Worm (Caenorhabditis elegans) whole organism, L1 larva: ENCODE measurements around the gene Y57G11C.36.
A peak's percentile ranks its signal among the peaks of the same experiment; 100 is the strongest.

Source experiments
- C04F5.9 ChIP-seq: sonication (generic microtip); optimal IDR thresholded peaks from 2 replicates; lab custom pipeline; 2016; ENCODE audit warnings: missing genetic modification characterization, missing compliant biosample characterization
- C16A3.4 ChIP-seq: fragments of 150-350 bp; optimal IDR thresholded peaks from 2 replicates; lab custom pipeline; 2014; ENCODE audit warnings: missing biosample characterization, missing genetic modification characterization
- F16B12.6 ChIP-seq: fragments of 150-350 bp; optimal IDR thresholded peaks from 2 replicates; lab custom pipeline; 2014; ENCODE audit warnings: missing biosample characterization, missing genetic modification characterization
- Y116A8C.19 ChIP-seq: sonication (generic microtip); optimal IDR thresholded peaks from 2 replicates; lab custom pipeline; 2016; ENCODE audit warnings: missing compliant biosample characterization, missing genetic modification characterization, borderline replicate concordance
- aha-1 ChIP-seq: fragments of 150-350 bp; optimal IDR thresholded peaks from 2 replicates; lab custom pipeline; 2014; ENCODE audit warnings: missing biosample characterization, missing genetic modification characterization
- blmp-1 ChIP-seq: fragments of 150-350 bp; optimal IDR thresholded peaks from 2 replicates; lab custom pipeline; 2014; ENCODE audit warnings: missing biosample characterization, missing genetic modification characterization
- ceh-8 ChIP-seq: fragments of 200-800 bp; sonication (Bioruptor generic); optimal IDR thresholded peaks from 2 replicates; lab custom pipeline; 2018; ENCODE audit warnings: mild to moderate bottlenecking, missing genetic modification characterization, moderate library complexity, missing compliant biosample characterization
- ceh-88 ChIP-seq: fragments of 200-800 bp; sonication (Bioruptor generic); IDR thresholded peaks from 2 replicates; pipeline ENCODE4 v1.3.6; 2022; ENCODE audit warnings: missing genetic modification characterization, missing compliant biosample characterization
- ceh-90 ChIP-seq: sonication (generic microtip); optimal IDR thresholded peaks from 2 replicates; lab custom pipeline; 2016; ENCODE audit warnings: missing genetic modification characterization, missing compliant biosample characterization
- ces-1 ChIP-seq: fragments of 150-350 bp; optimal IDR thresholded peaks from 2 replicates; lab custom pipeline; 2014; ENCODE audit warnings: missing biosample characterization, missing genetic modification reagents, missing genetic modification characterization
- dsc-1 ChIP-seq: sonication (generic microtip); optimal IDR thresholded peaks from 2 replicates; lab custom pipeline; 2016; ENCODE audit warnings: mild to moderate bottlenecking, missing genetic modification characterization, missing compliant biosample characterization
- efl-1 ChIP-seq, 4 experiments: fragments of 150-350 bp; optimal IDR thresholded peaks in 3 of 4; peaks in 1 of 4; 1 replicate in 1 of 4; 2 replicates in 3 of 4; lab custom pipeline; 2014; ENCODE audit warnings: missing biosample characterization in 2 of 4, missing genetic modification characterization in 2 of 4, missing genetic modification reagents in 2 of 4
- efl-3 ChIP-seq: fragments of 200-800 bp; sonication (Bioruptor generic); optimal IDR thresholded peaks from 2 replicates; lab custom pipeline; 2018; ENCODE audit warnings: mild to moderate bottlenecking, missing genetic modification characterization, missing compliant biosample characterization
- egl-27 ChIP-seq, 2 experiments: fragments of 150-350 bp in 1 of 2; sonication (generic microtip); optimal IDR thresholded peaks; 3 replicates each; lab custom pipeline; 2017 to 2018; ENCODE audit warnings: missing biosample characterization in 2 of 2, missing genetic modification characterization in 2 of 2, missing genetic modification reagents in 2 of 2
- ets-5 ChIP-seq: fragments of 200-800 bp; sonication (Bioruptor generic); IDR thresholded peaks from 2 replicates; pipeline ENCODE4 v1.3.6; 2022; ENCODE audit warnings: missing genetic modification characterization, missing compliant biosample characterization
- fkh-10 ChIP-seq: sonication (generic microtip); optimal IDR thresholded peaks from 2 replicates; lab custom pipeline; 2017; ENCODE audit warnings: missing biosample characterization, missing genetic modification reagents, missing genetic modification characterization
- fos-1 ChIP-seq: fragments of 150-350 bp; optimal IDR thresholded peaks from 2 replicates; lab custom pipeline; 2014; ENCODE audit warnings: missing biosample characterization, missing genetic modification characterization
- grh-1 ChIP-seq: fragments of 200-800 bp; sonication (Bioruptor generic); IDR thresholded peaks from 2 replicates; pipeline ENCODE4 v1.3.6; 2022; ENCODE audit warnings: missing genetic modification reagents, missing genetic modification characterization, missing compliant biosample characterization
- hlh-17 ChIP-seq: fragments of 200-800 bp; sonication (Bioruptor generic); optimal IDR thresholded peaks from 2 replicates; lab custom pipeline; 2018; ENCODE audit warnings: missing genetic modification characterization, mild to moderate bottlenecking, missing compliant biosample characterization, moderate library complexity, borderline replicate concordance
- hlh-4 ChIP-seq: sonication (generic microtip); optimal IDR thresholded peaks from 2 replicates; lab custom pipeline; 2016; ENCODE audit warnings: mild to moderate bottlenecking, missing genetic modification characterization, missing compliant biosample characterization
- hpl-2 ChIP-seq: fragments of 150-350 bp; optimal IDR thresholded peaks from 2 replicates; lab custom pipeline; 2014; ENCODE audit warnings: missing biosample characterization, missing genetic modification reagents, missing genetic modification characterization
- irx-1 ChIP-seq: sonication (generic microtip); optimal IDR thresholded peaks from 2 replicates; lab custom pipeline; 2016; ENCODE audit warnings: missing genetic modification characterization, missing compliant biosample characterization
- isw-1 ChIP-seq: fragments of 200-800 bp; sonication (Bioruptor generic); IDR thresholded peaks from 2 replicates; pipeline ENCODE4 v1.3.6; 2022; ENCODE audit warnings: missing genetic modification characterization, missing compliant biosample characterization
- lin-13 ChIP-seq: fragments of 150-350 bp; optimal IDR thresholded peaks from 2 replicates; lab custom pipeline; 2014; ENCODE audit warnings: missing biosample characterization, missing genetic modification reagents, missing genetic modification characterization
- lin-14 ChIP-seq: fragments of 200-800 bp; sonication (Bioruptor generic); optimal IDR thresholded peaks from 2 replicates; lab custom pipeline; 2018; ENCODE audit warnings: mild to moderate bottlenecking, missing genetic modification characterization, moderate library complexity, missing compliant biosample characterization
- lin-39 ChIP-seq: fragments of 150-350 bp; optimal IDR thresholded peaks from 2 replicates; lab custom pipeline; 2014; ENCODE audit warnings: missing biosample characterization, missing genetic modification reagents, missing genetic modification characterization
- lir-3 ChIP-seq: sonication (generic microtip); optimal IDR thresholded peaks from 2 replicates; lab custom pipeline; 2016; ENCODE audit warnings: mild to moderate bottlenecking, missing genetic modification characterization, moderate library complexity, missing compliant biosample characterization; ENCODE audit not compliant: poor library complexity
- lsy-2 ChIP-seq, 2 experiments: fragments of 150-350 bp; optimal IDR thresholded peaks; 2 replicates each; lab custom pipeline; 2014; ENCODE audit warnings: missing biosample characterization in 2 of 2, missing genetic modification characterization in 2 of 2
- mdl-1 ChIP-seq, 2 experiments: fragments of 150-350 bp; optimal IDR thresholded peaks; 2 replicates each; lab custom pipeline; 2014 to 2017; ENCODE audit warnings: missing biosample characterization in 2 of 2, missing genetic modification characterization in 2 of 2, inconsistent platforms in 1 of 2
- mef-2 ChIP-seq: fragments of 150-350 bp; optimal IDR thresholded peaks from 2 replicates; lab custom pipeline; 2014; ENCODE audit warnings: missing biosample characterization, missing genetic modification characterization
- nhr-19 ChIP-seq: fragments of 200-800 bp; sonication (Bioruptor generic); conservative IDR thresholded peaks from 2 replicates; pipeline ENCODE4 v1.3.6; 2022; ENCODE audit warnings: missing genetic modification characterization, missing compliant biosample characterization
- nhr-237 ChIP-seq: fragments of 150-350 bp; optimal IDR thresholded peaks from 2 replicates; lab custom pipeline; 2014; ENCODE audit warnings: missing biosample characterization, missing genetic modification characterization
- nhr-47 ChIP-seq: sonication (generic microtip); optimal IDR thresholded peaks from 2 replicates; lab custom pipeline; 2016; ENCODE audit warnings: mild to moderate bottlenecking, missing genetic modification characterization, moderate library complexity, missing compliant biosample characterization
- nhr-71 ChIP-seq: sonication (generic microtip); optimal IDR thresholded peaks from 2 replicates; lab custom pipeline; 2016; ENCODE audit warnings: mild to moderate bottlenecking, missing genetic modification characterization, moderate library complexity, missing compliant biosample characterization
- nhr-77 ChIP-seq: fragments of 150-350 bp; optimal IDR thresholded peaks from 2 replicates; lab custom pipeline; 2014; ENCODE audit warnings: missing biosample characterization, missing genetic modification characterization
- nhr-84 ChIP-seq: sonication (generic microtip); optimal IDR thresholded peaks from 2 replicates; lab custom pipeline; 2017; ENCODE audit warnings: missing biosample characterization, missing genetic modification characterization
- nhr-90 ChIP-seq: sonication (generic microtip); optimal IDR thresholded peaks from 2 replicates; lab custom pipeline; 2016; ENCODE audit warnings: mild to moderate bottlenecking, missing genetic modification characterization, missing compliant biosample characterization; ENCODE audit not compliant: poor library complexity
- pag-3 ChIP-seq: sonication (generic microtip); optimal IDR thresholded peaks from 2 replicates; lab custom pipeline; 2017; ENCODE audit warnings: missing genetic modification characterization, mild to moderate bottlenecking, missing compliant biosample characterization, antibody characterized with exemption, borderline replicate concordance; ENCODE audit not compliant: insufficient read depth
- rnt-1 ChIP-seq: sonication (generic microtip); optimal IDR thresholded peaks from 2 replicates; lab custom pipeline; 2016; ENCODE audit warnings: mild to moderate bottlenecking, missing genetic modification characterization, moderate library complexity, missing compliant biosample characterization
- snpc-4 ChIP-seq: fragments of 150-350 bp; optimal IDR thresholded peaks from 2 replicates; lab custom pipeline; 2014; ENCODE audit warnings: missing biosample characterization, missing genetic modification characterization
- sox-4 ChIP-seq: sonication (generic microtip); optimal IDR thresholded peaks from 2 replicates; lab custom pipeline; 2016; ENCODE audit warnings: missing genetic modification characterization, missing compliant biosample characterization
- sptf-1 ChIP-seq: fragments of 150-350 bp; optimal IDR thresholded peaks from 2 replicates; lab custom pipeline; 2014; ENCODE audit warnings: missing biosample characterization, missing genetic modification characterization
- tlp-1 ChIP-seq: fragments of 150-350 bp; optimal IDR thresholded peaks from 2 replicates; lab custom pipeline; 2014; ENCODE audit warnings: missing biosample characterization, missing genetic modification characterization
- unc-130 ChIP-seq: fragments of 150-350 bp; optimal IDR thresholded peaks from 2 replicates; lab custom pipeline; 2017; ENCODE audit warnings: missing biosample characterization, missing genetic modification characterization, inconsistent platforms
- vab-15 ChIP-seq: sonication (generic microtip); optimal IDR thresholded peaks from 2 replicates; lab custom pipeline; 2017; ENCODE audit warnings: missing genotype, mild to moderate bottlenecking, missing genetic modification characterization, missing compliant biosample characterization
- xbp-1 ChIP-seq: sonication (generic microtip); optimal IDR thresholded peaks from 2 replicates; lab custom pipeline; 2016; ENCODE audit warnings: missing genetic modification characterization, missing compliant biosample characterization
- zip-4 ChIP-seq: fragments of 200-800 bp; sonication (Bioruptor generic); optimal IDR thresholded peaks from 2 replicates; lab custom pipeline; 2018; ENCODE audit warnings: mild to moderate bottlenecking, missing genetic modification characterization, moderate library complexity, missing compliant biosample characterization
- ztf-4 ChIP-seq: fragments of 150-350 bp; optimal IDR thresholded peaks from 2 replicates; lab custom pipeline; 2014; ENCODE audit warnings: missing biosample characterization, missing genetic modification characterization

Y57G11C.36 gene

ce11 chrIV:14764719-14765173 is 8.8 kb downstream of the Y57G11C.36 start:
- no peak for TF ChIP-seq blmp-1 (tag; lab: Kevin White, UChicago)
- TF ChIP-seq lir-3, result no peak
- TF ChIP-seq ces-1, result no peak
- no peak for TF ChIP-seq efl-1 (optimal IDR thresholded peaks at IDR 0.05; lab: Kevin White, UChicago)
- no peak for TF ChIP-seq efl-1 (GFP tag; optimal IDR thresholded peaks at IDR 0.05 in 1 of 2; lab: Kevin White, UChicago)
- no peak for TF ChIP-seq lin-14 (GFP tag; lab: Kevin White, UChicago)
- TF ChIP-seq nhr-237, result no peak

- TF ChIP-seq C04F5.9 (tag; lab: Kevin White, UChicago) (no peak), hlh-4 (tag; lab: Kevin White, UChicago) (no peak), Y116A8C.19 (tag; lab: Kevin White, UChicago) (no peak), nhr-47 (tag; lab: Kevin White, UChicago) (no peak), aha-1 (no peak), mef-2 (no peak), rnt-1 (tag; lab: Kevin White, UChicago) (peak; percentile 17), nhr-71 (tag; lab: Kevin White, UChicago) (peak; percentile 45), efl-3 (no peak), nhr-90 (tag; lab: Kevin White, UChicago) (no peak), ztf-4 (tag; lab: Kevin White, UChicago) (peak; percentile 38), efl-1 (optimal IDR thresholded peaks at IDR 0.05; lab: Kevin White, UChicago) (no peak), efl-1 (GFP tag; optimal IDR thresholded peaks at IDR 0.05 in 1 of 2; lab: Kevin White, UChicago) (peak in 1 of 2 experiments; percentile 18), lin-14 (GFP tag; lab: Kevin White, UChicago) (no peak), tlp-1 (tag; lab: Kevin White, UChicago) (no peak), egl-27 (tag; optimal IDR thresholded peaks at IDR 0.05; lab: Kevin White, UChicago) (no peak), F16B12.6 (no peak), mdl-1 (tag; optimal IDR thresholded peaks at IDR 0.05; lab: Kevin White, UChicago) (no peak), ceh-8 (GFP tag; lab: Kevin White, UChicago) (no peak), isw-1 (no peak), irx-1 (tag; lab: Kevin White, UChicago) (no peak), nhr-77 (no peak), hlh-17 (GFP tag; lab: Kevin White, UChicago) (no peak), lsy-2 (tag; optimal IDR thresholded peaks at IDR 0.05; lab: Kevin White, UChicago) (peak in 1 of 2 experiments; percentile 1), grh-1 (GFP tag; lab: Robert Waterston, UW) (no peak), unc-130 (no peak), zip-4 (GFP tag; lab: Kevin White, UChicago) (no peak), hpl-2 (GFP tag; lab: Kevin White, UChicago) (no peak), ceh-88 (GFP tag; lab: Robert Waterston, UW) (peak; percentile 16; the same call in 1 of the 2 replicates), pag-3 (tag; lab: Kevin White, UChicago) (no peak), lin-39 (no peak), snpc-4 (no peak), nhr-84 (tag; lab: Kevin White, UChicago) (no peak), ets-5 (GFP tag; lab: Robert Waterston, UW) (0 out of 2 replicates have a peak, but pooled peaks have one; percentile 33), sptf-1 (tag; lab: Kevin White, UChicago) (no peak), sox-4 (tag; lab: Kevin White, UChicago) (no peak), dsc-1 (no peak), fkh-10 (GFP tag; lab: Kevin White, UChicago) (no peak), vab-15 (tag; lab: Kevin White, UChicago) (peak; percentile 46), lin-13 (no peak), fos-1 (no peak), nhr-19 (GFP tag; lab: Robert Waterston, UW) (no peak), lir-3 (no peak), xbp-1 (tag; lab: Kevin White, UChicago) (no peak), blmp-1 (tag; lab: Kevin White, UChicago) (no peak), ceh-90 (no peak), C16A3.4 (tag; lab: Kevin White, UChicago) (no peak)
Measured at ce11 chrIV:14763938-14764718, 9.5 kb downstream of the Y57G11C.36 start.
